Fruit fly (Drosophila melanogaster): ENCODE results near the gene Cnx99A.

The Cnx99A gene

DNA sequence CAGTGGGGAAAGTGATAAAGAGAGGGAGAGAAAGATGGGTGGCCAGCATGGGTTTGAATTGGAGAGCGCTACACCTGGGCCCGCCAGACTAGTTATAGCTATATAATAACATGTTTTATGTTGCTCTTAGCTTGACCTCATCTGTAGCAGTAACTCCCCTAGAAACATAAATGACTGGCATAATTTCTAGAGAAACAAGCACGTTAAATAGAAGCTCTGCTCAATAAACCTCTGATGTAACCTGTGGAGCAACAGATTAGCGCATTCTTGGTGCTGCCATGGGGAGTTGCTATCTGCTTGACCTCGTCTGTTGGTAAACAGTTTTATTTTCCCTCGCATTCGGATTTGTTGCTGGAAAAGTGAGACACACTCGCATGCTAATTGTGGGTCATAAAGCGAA, 771 bp downstream of the Cnx99A start (continued):
- TF ChIP-seq dati (GFP tag; IDR thresholded peaks at IDR 0.05) (0 out of 2 replicates have a peak, but pooled peaks have one; percentile 37), HLH4C (GFP tag; IDR thresholded peaks at IDR 0.05; ENCODE audit: partially characterized antibody) (no peak), Med (GFP tag) (peak; percentile 85), pho (GFP tag; optimal IDR thresholded peaks at IDR 0.05) (peak; percentile 11), fd102C (GFP tag; optimal IDR thresholded peaks at IDR 0.05) (no peak), mirr (GFP tag; optimal IDR thresholded peaks at IDR 0.05) (peak; percentile 13), chif (GFP tag; optimal IDR thresholded peaks at IDR 0.05) (peak; percentile 48 to 58)

DNA sequence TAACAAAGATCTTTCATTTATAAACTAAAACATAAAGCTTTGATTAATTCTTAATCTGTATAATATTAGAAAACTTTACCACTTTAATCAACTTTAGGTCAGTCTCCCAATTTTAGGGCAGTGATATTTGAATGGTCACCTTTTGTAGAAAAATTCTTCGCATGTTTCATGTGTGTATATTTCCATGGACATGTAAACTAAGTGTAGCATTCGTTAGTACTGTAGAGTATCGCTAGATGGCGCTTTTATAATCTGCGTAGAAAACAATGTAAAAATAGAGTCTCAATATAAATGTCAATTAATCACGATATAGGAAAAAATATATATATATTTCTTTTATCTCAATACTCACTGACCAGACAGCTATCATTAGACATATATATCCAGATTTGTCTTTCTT, 6.4 kb downstream of the Cnx99A start:
- TF ChIP-seq HLH4C (GFP tag; IDR thresholded peaks at IDR 0.05; ENCODE audit: partially characterized antibody), result 0 out of 3 replicates have a peak, but pooled peaks have one; percentile 15
- TF ChIP-seq hth (optimal IDR thresholded peaks at IDR 0.05), result no peak
- TF ChIP-seq Sox100B (GFP tag; optimal IDR thresholded peaks at IDR 0.05), result no peak
- peak; percentile 92 for TF ChIP-seq CG3995 (GFP tag; optimal IDR thresholded peaks at IDR 0.05)
- no peak for TF ChIP-seq CG43689 (GFP tag; IDR thresholded peaks at IDR 0.05)
- no peak for TF ChIP-seq CG3281 (GFP tag; optimal IDR thresholded peaks at IDR 0.05)
- no peak for TF ChIP-seq Mrtf (GFP tag; IDR thresholded peaks at IDR 0.05)
- TF ChIP-seq CG10979 (tag; optimal IDR thresholded peaks at IDR 0.05), result no peak
- peak; percentile 28; the same call in 1 of the 3 replicates for TF ChIP-seq CG11456 (GFP tag; IDR thresholded peaks at IDR 0.05)
- 0 out of 3 replicates have a peak, but pooled peaks have one; percentile 36 for TF ChIP-seq CG7963 (GFP tag; IDR thresholded peaks at IDR 0.05; ENCODE audit: partially characterized antibody)
- peak; percentile 25; the same call in 1 of the 2 replicates for TF ChIP-seq CG42726 (GFP tag; IDR thresholded peaks at IDR 0.05; ENCODE audit: partially characterized antibody)
- no peak for TF ChIP-seq gce (GFP tag; IDR thresholded peaks at IDR 0.05)
- no peak for TF ChIP-seq Max (GFP tag; optimal IDR thresholded peaks at IDR 0.05)
- no peak for TF ChIP-seq CG7928 (GFP tag; optimal IDR thresholded peaks at IDR 0.05)
- TF ChIP-seq CG17829 (tag; optimal IDR thresholded peaks at IDR 0.05), result peak; percentile 24
- no peak for TF ChIP-seq crol (GFP tag; IDR thresholded peaks at IDR 0.05)
- TF ChIP-seq CG1792 (GFP tag; optimal IDR thresholded peaks at IDR 0.05), result no peak
- no peak for TF ChIP-seq Mad (GFP tag; optimal IDR thresholded peaks at IDR 0.05)
- no peak for TF ChIP-seq run (tag; optimal IDR thresholded peaks at IDR 0.05)
- TF ChIP-seq knrl (GFP tag; IDR thresholded peaks at IDR 0.05; ENCODE audit: partially characterized antibody), result peak; percentile 72
- TF ChIP-seq CrebB (tag; optimal IDR thresholded peaks at IDR 0.05), result no peak
- TF ChIP-seq CG34422 (GFP tag; IDR thresholded peaks at IDR 0.05), result peak; percentile 15; the same call in 1 of the 3 replicates
- no peak for TF ChIP-seq CG14050 (GFP tag; IDR thresholded peaks at IDR 0.05)
- TF ChIP-seq grau (tag; optimal IDR thresholded peaks at IDR 0.05), result peak; percentile 8
- peak; percentile 62; the same call in 2 of the 3 replicates for TF ChIP-seq CG16813 (GFP tag; IDR thresholded peaks at IDR 0.05; ENCODE audit: partially characterized antibody)
- no peak for TF ChIP-seq ato (GFP tag; IDR thresholded peaks at IDR 0.05; ENCODE audit: partially characterized antibody)
- TF ChIP-seq p53 (GFP tag; optimal IDR thresholded peaks at IDR 0.05), result no peak
- no peak for TF ChIP-seq sisA (GFP tag; IDR thresholded peaks at IDR 0.05)
- no peak for TF ChIP-seq H15 (GFP tag; IDR thresholded peaks at IDR 0.05)
- TF ChIP-seq crp (GFP tag; optimal IDR thresholded peaks at IDR 0.05), result no peak
- TF ChIP-seq aop (GFP tag; IDR thresholded peaks at IDR 0.05), result no peak
- 0 out of 3 replicates have a peak, but pooled peaks have one; percentile 35 for TF ChIP-seq Dbx (GFP tag; IDR thresholded peaks at IDR 0.05)
- TF ChIP-seq chm (GFP tag; IDR thresholded peaks at IDR 0.05), result peak; percentile 43; the same call in 1 of the 2 replicates
- peak; percentile 14 for TF ChIP-seq CG4424 (GFP tag; optimal IDR thresholded peaks at IDR 0.05)
- TF ChIP-seq Camta (GFP tag; optimal IDR thresholded peaks at IDR 0.05), result no peak
- no peak for TF ChIP-seq CG4360 (GFP tag; IDR thresholded peaks at IDR 0.05)
- TF ChIP-seq row (GFP tag; IDR thresholded peaks at IDR 0.05), result peak; percentile 11; the same call in 1 of the 3 replicates
- TF ChIP-seq insv (GFP tag; optimal IDR thresholded peaks at IDR 0.05), result peak in 1 of 2 experiments; percentile 36
- no peak for TF ChIP-seq CG12942 (GFP tag; optimal IDR thresholded peaks at IDR 0.05)
- peak; percentile 17; the same call in 1 of the 2 replicates for TF ChIP-seq CG13287 (GFP tag; IDR thresholded peaks at IDR 0.05; ENCODE audit: partially characterized antibody)
- TF ChIP-seq CG12299 (tag; optimal IDR thresholded peaks at IDR 0.05), result no peak
- TF ChIP-seq ind (GFP tag; optimal IDR thresholded peaks at IDR 0.05), result no peak
- no peak for TF ChIP-seq Sin3A (optimal IDR thresholded peaks at IDR 0.05)
